Worm (Caenorhabditis elegans): Measurements from ENCODE around the gene Y55B1BR.8.

DNA sequence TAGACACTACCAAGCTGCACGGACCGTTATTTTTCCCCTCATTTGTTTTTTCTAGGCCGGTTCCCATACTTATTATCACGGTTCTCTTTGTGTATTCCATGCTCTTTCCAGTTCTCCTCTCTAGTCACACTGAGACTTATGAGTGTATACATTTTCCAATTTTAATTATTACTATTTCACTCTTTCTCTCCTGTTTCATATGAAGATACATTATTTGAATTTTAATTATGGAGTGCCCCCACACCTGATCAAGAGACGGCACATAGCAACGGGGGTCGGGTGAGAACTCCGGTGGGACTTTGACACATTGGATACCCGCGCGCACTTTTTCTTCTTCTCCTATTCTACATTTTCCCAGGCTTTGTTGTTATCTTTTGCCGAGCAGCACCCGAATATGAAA lies 4.3 kb upstream of the Y55B1BR.8 start, which contains the start of gene affl-1:
- TF ChIP-seq ztf-23 (GFP tag; IDR thresholded peaks at IDR 0.05): no peak
- no peak for TF ChIP-seq flt-1 (GFP tag; IDR thresholded peaks at IDR 0.05)
- no peak for TF ChIP-seq tab-1 (GFP tag; IDR thresholded peaks at IDR 0.05)
- no peak for TF ChIP-seq T22C8.4 (GFP tag; IDR thresholded peaks at IDR 0.05)
- TF ChIP-seq klf-2 (GFP tag; conservative IDR thresholded peaks at IDR 0.05): no peak
